Worm (Caenorhabditis elegans) whole organism, late embryonic: ENCODE measurements around the gene cdo-1.
A peak's percentile ranks its signal among the peaks of the same experiment; 100 is the strongest.

Experiments
- ahr-1 ChIP-seq: sonication (generic microtip); optimal IDR thresholded peaks from 2 replicates; lab custom pipeline; 2016; ENCODE audit warnings: missing genetic modification characterization, missing compliant biosample characterization
- ceh-14 ChIP-seq: sonication (generic microtip); optimal IDR thresholded peaks from 2 replicates; lab custom pipeline; 2016; ENCODE audit warnings: missing genotype, missing genetic modification characterization, missing compliant biosample characterization
- ceh-2 ChIP-seq: sonication (generic microtip); optimal IDR thresholded peaks from 2 replicates; lab custom pipeline; 2016; ENCODE audit warnings: missing genotype, missing genetic modification characterization, missing compliant biosample characterization
- ceh-34 ChIP-seq: sonication (generic microtip); optimal IDR thresholded peaks from 2 replicates; lab custom pipeline; 2016; ENCODE audit warnings: mild to moderate bottlenecking, missing genetic modification characterization, missing compliant biosample characterization
- elt-2 ChIP-seq: sonication (generic microtip); optimal IDR thresholded peaks from 2 replicates; lab custom pipeline; 2016; ENCODE audit warnings: missing genetic modification reagents, missing genetic modification characterization, missing compliant biosample characterization
- fkh-6 ChIP-seq: sonication (generic microtip); optimal IDR thresholded peaks from 2 replicates; lab custom pipeline; 2016; ENCODE audit warnings: missing genetic modification characterization, missing compliant biosample characterization
- hlh-30 ChIP-seq: sonication (generic microtip); optimal IDR thresholded peaks from 2 replicates; lab custom pipeline; 2017; ENCODE audit warnings: antibody characterized with exemption, missing genetic modification characterization, missing compliant biosample characterization; ENCODE audit not compliant: insufficient read depth
- rnt-1 ChIP-seq: sonication (generic microtip); optimal IDR thresholded peaks from 2 replicates; lab custom pipeline; 2016; ENCODE audit warnings: missing genetic modification characterization, missing compliant biosample characterization

The cdo-1 gene

ce11 chrX:815929-816328 lies 47.4 kb downstream of the cdo-1 start, which contains the start of gene ifd-2:
Gene ifd-2 (minus strand): TSS chrX:815929.
- peak; percentile 78 for TF ChIP-seq elt-2
- TF ChIP-seq rnt-1 (tag; lab: Kevin White, UChicago), result no peak
- TF ChIP-seq ceh-14 (tag; lab: Kevin White, UChicago), result no peak
- no peak for TF ChIP-seq ahr-1 (tag; lab: Kevin White, UChicago)
- no peak for TF ChIP-seq hlh-30 (tag; lab: Kevin White, UChicago)

- TF ChIP-seq fkh-6 (tag; lab: Kevin White, UChicago) (no peak), ceh-2 (tag; lab: Kevin White, UChicago) (no peak), ceh-34 (tag; lab: Kevin White, UChicago) (no peak)
Observed at ce11 chrX:813063-813462, 50.3 kb downstream of the cdo-1 start, which contains the start of gene F25E2.3. Gene F25E2.3 (minus strand): TSS chrX:813163.
